Fruit fly (Drosophila melanogaster) whole organism, embryonic: ENCODE measurements around the gene Atg2.

Source experiments
- CG10431 ChIP-seq: fragments of 200-800 bp; sonication (Bioruptor generic); optimal IDR thresholded peaks from 3 replicates; lab custom pipeline; 2018; ENCODE audit warnings: missing biosample characterization, mild to moderate bottlenecking, missing genetic modification characterization
- CG11398 ChIP-seq: fragments of 200-800 bp; sonication (Bioruptor generic); optimal IDR thresholded peaks from 2 replicates; lab custom pipeline; 2016; ENCODE audit warnings: missing biosample characterization, missing genetic modification characterization
- CG12659 ChIP-seq: fragments of 200-800 bp; sonication (Bioruptor generic); optimal IDR thresholded peaks from 3 replicates; lab custom pipeline; 2017; ENCODE audit warnings: mild to moderate bottlenecking, missing biosample characterization, missing genetic modification reagents, missing genetic modification characterization
- CG14050 ChIP-seq: fragments of 200-800 bp; sonication (Bioruptor generic); IDR thresholded peaks from 3 replicates; pipeline ENCODE4 v1.3.6; 2022; ENCODE audit warnings: missing biosample characterization, missing genetic modification characterization
- CG14710 ChIP-seq: fragments of 200-800 bp; sonication (Bioruptor generic); optimal IDR thresholded peaks from 3 replicates; lab custom pipeline; 2019; ENCODE audit warnings: missing biosample characterization, mild to moderate bottlenecking, missing genetic modification characterization, moderate library complexity
- CG15601 ChIP-seq: fragments of 200-800 bp; sonication (Bioruptor generic); optimal IDR thresholded peaks from 3 replicates; lab custom pipeline; 2019; ENCODE audit warnings: missing biosample characterization, mild to moderate bottlenecking, missing genetic modification characterization, moderate library complexity
- CG16813 ChIP-seq: fragments of 200-800 bp; sonication (Bioruptor generic); IDR thresholded peaks from 3 replicates; pipeline ENCODE4 v1.3.6; 2022; ENCODE audit warnings: missing biosample characterization, missing genetic modification characterization; ENCODE audit not compliant: partially characterized antibody
- CG17186 ChIP-seq: fragments of 200-800 bp; sonication (Bioruptor generic); optimal IDR thresholded peaks from 3 replicates; lab custom pipeline; 2017; ENCODE audit warnings: missing biosample characterization, missing genetic modification reagents, missing genetic modification characterization
- CG17359 ChIP-seq: fragments of 200-800 bp; sonication (Bioruptor generic); optimal IDR thresholded peaks from 3 replicates; lab custom pipeline; 2018; ENCODE audit warnings: missing biosample characterization, mild to moderate bottlenecking, missing genetic modification characterization, moderate library complexity
- CG17385 ChIP-seq: fragments of 200-800 bp; sonication (Bioruptor generic); optimal IDR thresholded peaks from 3 replicates; lab custom pipeline; 2018; ENCODE audit warnings: missing biosample characterization, mild to moderate bottlenecking, missing genetic modification characterization
- CG18262 ChIP-seq: fragments of 200-800 bp; optimal IDR thresholded peaks from 3 replicates; lab custom pipeline; 2019; ENCODE audit warnings: missing biosample characterization, mild to moderate bottlenecking, missing genetic modification characterization, moderate library complexity
- CG2875 ChIP-seq: fragments of 200-800 bp; sonication (Bioruptor generic); optimal IDR thresholded peaks from 2 replicates; lab custom pipeline; 2017; ENCODE audit warnings: missing biosample characterization, mild to moderate bottlenecking, missing genetic modification characterization, missing genetic modification reagents
- CG3065 ChIP-seq: fragments of 200-800 bp; sonication (Bioruptor generic); optimal IDR thresholded peaks from 2 replicates; lab custom pipeline; 2016; ENCODE audit warnings: missing biosample characterization, missing genetic modification characterization
- CG31365 ChIP-seq: fragments of 200-800 bp; sonication (Bioruptor generic); optimal IDR thresholded peaks from 2 replicates; lab custom pipeline; 2018; ENCODE audit warnings: missing biosample characterization, mild to moderate bottlenecking, missing genetic modification characterization
- CG34422 ChIP-seq: fragments of 200-800 bp; sonication (Bioruptor generic); IDR thresholded peaks from 3 replicates; pipeline ENCODE4 v1.3.6; 2022; ENCODE audit warnings: missing biosample characterization, missing genetic modification characterization
- CG3838 ChIP-seq: fragments of 200-800 bp; sonication (Bioruptor generic); optimal IDR thresholded peaks from 3 replicates; lab custom pipeline; 2016; ENCODE audit warnings: missing biosample characterization, missing genetic modification characterization
- CG4730 ChIP-seq: fragments of 200-800 bp; sonication (Bioruptor generic); IDR thresholded peaks from 2 replicates; pipeline ENCODE4 v1.3.6; 2022; ENCODE audit warnings: missing biosample characterization, missing genetic modification characterization
- CG6654 ChIP-seq: fragments of 200-800 bp; sonication (Bioruptor generic); optimal IDR thresholded peaks from 2 replicates; lab custom pipeline; 2017; ENCODE audit warnings: missing biosample characterization, mild to moderate bottlenecking, missing genetic modification characterization
- CG7987 ChIP-seq: fragments of 200-800 bp; sonication (Bioruptor generic); optimal IDR thresholded peaks from 2 replicates; lab custom pipeline; 2018; ENCODE audit warnings: missing biosample characterization, mild to moderate bottlenecking, missing genetic modification characterization, moderate library complexity
- CG9215 ChIP-seq: fragments of 200-800 bp; sonication (Bioruptor generic); IDR thresholded peaks from 2 replicates; pipeline ENCODE4 v1.3.6; 2022; ENCODE audit warnings: missing biosample characterization, missing genetic modification characterization
- CrebB ChIP-seq: fragments of 200-800 bp; sonication (Bioruptor generic); optimal IDR thresholded peaks from 3 replicates; lab custom pipeline; 2018; ENCODE audit warnings: missing biosample characterization, mild to moderate bottlenecking, missing genetic modification characterization
- D19B ChIP-seq: fragments of 200-800 bp; sonication (Bioruptor generic); optimal IDR thresholded peaks from 2 replicates; lab custom pipeline; 2017; ENCODE audit warnings: missing biosample characterization, mild to moderate bottlenecking, missing genetic modification characterization
- E2f2 ChIP-seq: fragments of 200-800 bp; sonication (Bioruptor generic); IDR thresholded peaks from 2 replicates; pipeline ENCODE4 v1.3.6; 2022; ENCODE audit warnings: missing biosample characterization, missing genetic modification characterization
- HLH4C ChIP-seq: fragments of 200-800 bp; sonication (Bioruptor generic); IDR thresholded peaks from 3 replicates; pipeline ENCODE4 v1.3.6; 2022; ENCODE audit warnings: missing biosample characterization, missing genetic modification characterization; ENCODE audit not compliant: partially characterized antibody
- Hmx ChIP-seq: fragments of 200-800 bp; sonication (Bioruptor generic); optimal IDR thresholded peaks from 2 replicates; lab custom pipeline; 2016; ENCODE audit warnings: missing biosample characterization, missing genetic modification characterization
- Hr39 ChIP-seq: fragments of >200 bp; optimal IDR thresholded peaks from 2 replicates; lab custom pipeline; 2017
- Jarid2 ChIP-seq: fragments of 200-800 bp; sonication (Bioruptor generic); optimal IDR thresholded peaks from 3 replicates; lab custom pipeline; 2017; ENCODE audit warnings: mild to moderate bottlenecking, missing biosample characterization, missing genetic modification reagents, missing genetic modification characterization
- Lhr ChIP-seq: fragments of 200-800 bp; sonication (Bioruptor generic); optimal IDR thresholded peaks from 3 replicates; lab custom pipeline; 2017; ENCODE audit warnings: mild to moderate bottlenecking, missing biosample characterization, missing genetic modification reagents, missing genetic modification characterization
- Max ChIP-seq: fragments of 200-800 bp; sonication (Bioruptor generic); optimal IDR thresholded peaks from 2 replicates; lab custom pipeline; 2016; ENCODE audit warnings: missing biosample characterization, mild to moderate bottlenecking, missing genetic modification characterization
- NC2β ChIP-seq: fragments of 200-800 bp; sonication (Bioruptor generic); optimal IDR thresholded peaks from 2 replicates; lab custom pipeline; 2016; ENCODE audit warnings: missing biosample characterization, missing genetic modification characterization
- Neu2 ChIP-seq: fragments of 200-800 bp; sonication (Bioruptor generic); optimal IDR thresholded peaks from 3 replicates; lab custom pipeline; 2016; ENCODE audit warnings: missing biosample characterization, missing genetic modification characterization, borderline replicate concordance
- Oli ChIP-seq: fragments of 200-800 bp; sonication (Bioruptor generic); optimal IDR thresholded peaks from 2 replicates; lab custom pipeline; 2018; ENCODE audit warnings: missing biosample characterization, mild to moderate bottlenecking, missing genetic modification characterization, moderate library complexity
- PHDP ChIP-seq: fragments of 200-800 bp; sonication (Bioruptor generic); optimal IDR thresholded peaks from 3 replicates; lab custom pipeline; 2018; ENCODE audit warnings: missing biosample characterization, mild to moderate bottlenecking, missing genetic modification characterization, moderate library complexity
- Pdp1 ChIP-seq, 2 experiments: fragments of 200-800 bp; sonication (Bioruptor generic); optimal IDR thresholded peaks; 3 replicates each; lab custom pipeline; 2016; ENCODE audit warnings: missing biosample characterization in 2 of 2, missing genetic modification characterization in 2 of 2, mild to moderate bottlenecking in 1 of 2, moderate library complexity in 1 of 2
- TFAM ChIP-seq: fragments of 200-800 bp; sonication (Bioruptor generic); optimal IDR thresholded peaks from 2 replicates; lab custom pipeline; 2017; ENCODE audit warnings: missing biosample characterization, missing genetic modification characterization, inconsistent platforms
- caup ChIP-seq: fragments of 200-800 bp; sonication (Bioruptor generic); optimal IDR thresholded peaks from 3 replicates; lab custom pipeline; 2017; ENCODE audit warnings: missing biosample characterization, mild to moderate bottlenecking, missing genetic modification characterization, moderate library complexity; ENCODE audit not compliant: severe bottlenecking
- crol ChIP-seq: fragments of 200-800 bp; sonication (Bioruptor generic); IDR thresholded peaks from 2 replicates; pipeline ENCODE4 v1.3.6; 2022; ENCODE audit warnings: missing biosample characterization, missing genetic modification characterization
- dmrt11E ChIP-seq: fragments of 200-800 bp; sonication (Bioruptor generic); optimal IDR thresholded peaks from 3 replicates; lab custom pipeline; 2018; ENCODE audit warnings: missing biosample characterization, mild to moderate bottlenecking, missing genetic modification characterization, moderate library complexity
- dmrt99B ChIP-seq: fragments of 200-800 bp; sonication (Bioruptor generic); optimal IDR thresholded peaks from 2 replicates; lab custom pipeline; 2018; ENCODE audit warnings: missing biosample characterization, mild to moderate bottlenecking, missing genetic modification characterization, moderate library complexity
- dysf ChIP-seq: fragments of 200-800 bp; sonication (Bioruptor generic); IDR thresholded peaks from 3 replicates; pipeline ENCODE4 v1.3.6; 2022; ENCODE audit warnings: missing biosample characterization, missing genetic modification characterization
- en ChIP-seq: fragments of 200-800 bp; sonication (Bioruptor generic); optimal IDR thresholded peaks from 2 replicates; lab custom pipeline; 2016; ENCODE audit warnings: missing biosample characterization, missing genetic modification characterization
- eve ChIP-seq, 2 experiments: fragments of >200 bp; optimal IDR thresholded peaks; 2 replicates each; lab custom pipeline; 2017; ENCODE audit warnings: missing biosample characterization in 2 of 2, missing genetic modification characterization in 2 of 2
- kah ChIP-seq: fragments of 200-800 bp; sonication (Bioruptor generic); optimal IDR thresholded peaks from 2 replicates; lab custom pipeline; 2018; ENCODE audit warnings: missing biosample characterization, mild to moderate bottlenecking, missing genetic modification characterization
- lola ChIP-seq, 3 experiments: fragments of >200 bp in 2 of 3; fragments of 200-800 bp in 1 of 3; sonication (Bioruptor generic) in 1 of 3; optimal IDR thresholded peaks; 2 replicates each; lab custom pipeline; 2017 to 2019; ENCODE audit warnings: missing biosample characterization in 3 of 3, missing genetic modification characterization in 3 of 3, mild to moderate bottlenecking in 1 of 3, moderate library complexity in 1 of 3
- phol ChIP-seq: fragments of 200-800 bp; sonication (Bioruptor generic); optimal IDR thresholded peaks from 3 replicates; lab custom pipeline; 2018; ENCODE audit warnings: missing biosample characterization, mild to moderate bottlenecking, missing genetic modification characterization, moderate library complexity
- slp2 ChIP-seq: fragments of 200-800 bp; sonication (Bioruptor generic); optimal IDR thresholded peaks from 2 replicates; lab custom pipeline; 2016; ENCODE audit warnings: missing biosample characterization, missing genetic modification characterization
- sqz ChIP-seq: fragments of 200-800 bp; sonication (Bioruptor generic); optimal IDR thresholded peaks from 3 replicates; lab custom pipeline; 2018; ENCODE audit warnings: missing biosample characterization, mild to moderate bottlenecking, missing genetic modification characterization
- tio ChIP-seq: fragments of 200-800 bp; sonication (Bioruptor generic); optimal IDR thresholded peaks from 2 replicates; lab custom pipeline; 2017; ENCODE audit warnings: missing biosample characterization, missing genetic modification characterization, inconsistent platforms
- yki ChIP-seq: fragments of >200 bp; optimal IDR thresholded peaks from 3 replicates; lab custom pipeline; 2018

Atg2 gene

dm6 chr3L:2824024-2824687 lies 50.0 kb downstream of the Atg2 start (continued):
- TF ChIP-seq Max (GFP tag; lab: Kevin White, UChicago), result peak; percentile 40
- TF ChIP-seq CG17359, result peak; percentile 27
- TF ChIP-seq dmrt11E (tag; lab: Kevin White, UChicago), result peak; percentile 72
- peak; percentile 34 for TF ChIP-seq CG17385
- TF ChIP-seq dmrt99B (tag; lab: Kevin White, UChicago), result peak; percentile 62
- no peak for TF ChIP-seq Hmx (GFP tag; lab: Kevin White, UChicago)
- peak; percentile 76 for TF ChIP-seq CG18262 (tag; lab: Kevin White, UChicago)
- TF ChIP-seq lola (GFP tag; optimal IDR thresholded peaks at IDR 0.05; lab: Kevin White, UChicago), result peak in 1 of 3 experiments; percentile 66
- TF ChIP-seq NC2β (GFP tag; lab: Kevin White, UChicago), result no peak
- no peak for TF ChIP-seq TFAM
- no peak for TF ChIP-seq D19B (GFP tag; lab: Kevin White, UChicago)
- peak; percentile 70 for TF ChIP-seq phol
- TF ChIP-seq CG4730, result no peak
- TF ChIP-seq Oli (tag; lab: Kevin White, UChicago), result peak; percentile 74
- peak; percentile 30; the same call in 1 of the 3 replicates for TF ChIP-seq CG34422
- no peak for TF ChIP-seq kah (GFP tag; lab: Kevin White, UChicago)
- no peak for TF ChIP-seq Hr39 (lab: Kevin White, UChicago)
- TF ChIP-seq Lhr (GFP tag; lab: Kevin White, UChicago), result peak; percentile 35
- peak; percentile 22 for TF ChIP-seq sqz (GFP tag; lab: Kevin White, UChicago)
- TF ChIP-seq CG15601, result peak; percentile 57
- TF ChIP-seq en (GFP tag; lab: Kevin White, UChicago), result no peak
- no peak for TF ChIP-seq yki
- TF ChIP-seq eve (GFP tag; optimal IDR thresholded peaks at IDR 0.05; lab: Kevin White, UChicago), result peak in 1 of 2 experiments; percentile 73
- no peak for TF ChIP-seq slp2 (GFP tag; lab: Kevin White, UChicago)
- TF ChIP-seq CG6654 (GFP tag; lab: Kevin White, UChicago), result peak; percentile 57
- TF ChIP-seq crol (GFP tag; lab: Robert Waterston, UW), result no peak
- TF ChIP-seq CG14050, result no peak
- TF ChIP-seq caup, result no peak
- no peak for TF ChIP-seq CG11398 (GFP tag; lab: Kevin White, UChicago)
- TF ChIP-seq CG31365 (tag; lab: Kevin White, UChicago), result no peak
- TF ChIP-seq E2f2 (GFP tag; lab: Robert Waterston, UW), result peak; percentile 23; the same call in 1 of the 2 replicates
- TF ChIP-seq PHDP, result peak; percentile 54
- no peak for TF ChIP-seq CG3065 (GFP tag; lab: Kevin White, UChicago)
- TF ChIP-seq tio (GFP tag; lab: Kevin White, UChicago), result peak; percentile 32
- TF ChIP-seq CG16813 (GFP tag; lab: Robert Waterston, UW), result no peak
- TF ChIP-seq CG9215 (GFP tag; lab: Robert Waterston, UW), result no peak
- no peak for TF ChIP-seq CG7987 (GFP tag; lab: Kevin White, UChicago)
- no peak for TF ChIP-seq CG17186 (GFP tag; lab: Kevin White, UChicago)
- TF ChIP-seq Jarid2 (GFP tag; lab: Kevin White, UChicago), result no peak
- no peak for TF ChIP-seq HLH4C (GFP tag; lab: Robert Waterston, UW)
- peak; percentile 36 for TF ChIP-seq CG14710 (tag; lab: Kevin White, UChicago)
- no peak for TF ChIP-seq CrebB (tag; lab: Kevin White, UChicago)
- TF ChIP-seq CG10431 (GFP tag; lab: Kevin White, UChicago), result peak; percentile 16
- no peak for TF ChIP-seq Neu2
- peak; percentile 41; the same call in 1 of the 3 replicates for TF ChIP-seq dysf (GFP tag; lab: Robert Waterston, UW)
- TF ChIP-seq CG12659, result peak; percentile 19
- TF ChIP-seq CG2875 (GFP tag; lab: Kevin White, UChicago), result peak; percentile 50
- peak; percentile 3 to 15 for TF ChIP-seq Pdp1 (GFP tag; optimal IDR thresholded peaks at IDR 0.05; lab: Kevin White, UChicago)
- no peak for TF ChIP-seq CG3838
